Worm (Caenorhabditis elegans) whole organism, early embryonic: Measurements from ENCODE around the gene dhs-28.

Experiments
- F13C5.2 ChIP-seq: sonication (generic microtip); optimal IDR thresholded peaks from 2 replicates; lab custom pipeline; 2017; ENCODE audit warnings: mild to moderate bottlenecking, missing genetic modification characterization, inconsistent platforms, missing compliant biosample characterization
- ama-1 ChIP-seq: fragments of 150-350 bp; optimal IDR thresholded peaks from 2 replicates; lab custom pipeline; 2014
- ets-7 ChIP-seq: sonication (generic microtip); optimal IDR thresholded peaks from 2 replicates; lab custom pipeline; 2016; ENCODE audit warnings: missing genotype, missing genetic modification characterization, missing compliant biosample characterization
- flt-1 ChIP-seq: fragments of 200-800 bp; sonication (Bioruptor generic); IDR thresholded peaks from 2 replicates; pipeline ENCODE4 v1.3.6; 2022; ENCODE audit warnings: missing genetic modification characterization, missing compliant biosample characterization
- tra-4 ChIP-seq: sonication (generic microtip); optimal IDR thresholded peaks from 2 replicates; lab custom pipeline; 2017; ENCODE audit warnings: missing genetic modification characterization, missing compliant biosample characterization

- TF ChIP-seq ama-1 (lab: Kevin White, UChicago) (no peak), tra-4 (tag; lab: Kevin White, UChicago) (no peak), F13C5.2 (tag; lab: Kevin White, UChicago) (no peak), ets-7 (tag; lab: Kevin White, UChicago) (no peak), flt-1 (GFP tag; lab: Robert Waterston, UW) (no peak)
Observed at ce11 chrX:6844394-6845072, 26.3 kb downstream of the dhs-28 start, which contains the start of gene C53B7.3.
